Fruit fly (Drosophila melanogaster): ENCODE results near the gene Tsp66E.

The Tsp66E gene

dm6 chr3L:8966324-8967011, 54.2 kb downstream of the Tsp66E start, which contains the start of the genes CG5653 and CG5021 (continued):
- TF ChIP-seq CG4360 (GFP tag; IDR thresholded peaks at IDR 0.05) (peak; percentile 81), TFAM (GFP tag; optimal IDR thresholded peaks at IDR 0.05) (no peak), CG10654 (GFP tag; optimal IDR thresholded peaks at IDR 0.05) (no peak), otp (GFP tag; IDR thresholded peaks at IDR 0.05) (no peak)

- no peak for TF ChIP-seq CG13894 (tag; optimal IDR thresholded peaks at IDR 0.05)
- TF ChIP-seq crp (GFP tag; optimal IDR thresholded peaks at IDR 0.05) = peak in 1 of 2 experiments; percentile 7
- peak; percentile 47 for TF ChIP-seq HmgZ (tag; optimal IDR thresholded peaks at IDR 0.05)
- TF ChIP-seq pzg (GFP tag; optimal IDR thresholded peaks at IDR 0.05) = peak; percentile 71
- no peak for TF ChIP-seq dysf (GFP tag; IDR thresholded peaks at IDR 0.05)
- TF ChIP-seq vvl (GFP tag; IDR thresholded peaks at IDR 0.05) = 0 out of 2 replicates have a peak, but pooled peaks have one; percentile 19
- TF ChIP-seq CG14667 (GFP tag; IDR thresholded peaks at IDR 0.05) = no peak
- TF ChIP-seq Ets97D (GFP tag; optimal IDR thresholded peaks at IDR 0.05) = peak; percentile 82
- TF ChIP-seq chinmo (GFP tag; IDR thresholded peaks at IDR 0.05; ENCODE audit: partially characterized antibody) = 0 out of 4 replicates have a peak, but pooled peaks have one; percentile 25
- peak; percentile 53 for TF ChIP-seq CG13287 (GFP tag; IDR thresholded peaks at IDR 0.05; ENCODE audit: partially characterized antibody)
- peak; percentile 20 for TF ChIP-seq nmo (GFP tag; optimal IDR thresholded peaks at IDR 0.05)
- TF ChIP-seq MESR4 (GFP tag; optimal IDR thresholded peaks at IDR 0.05) = peak; percentile 44
- peak; percentile 6 for TF ChIP-seq CG11398 (GFP tag; optimal IDR thresholded peaks at IDR 0.05)
- TF ChIP-seq CG4328 (GFP tag; optimal IDR thresholded peaks at IDR 0.05) = no peak
- TF ChIP-seq org-1 (GFP tag; optimal IDR thresholded peaks at IDR 0.05) = no peak
- TF ChIP-seq Sry-δ (GFP tag; optimal IDR thresholded peaks at IDR 0.05) = no peak
- TF ChIP-seq Tbp (GFP tag; optimal IDR thresholded peaks at IDR 0.05) = no peak
- peak; percentile 32 for TF ChIP-seq CG10462 (GFP tag; optimal IDR thresholded peaks at IDR 0.05)
- peak; percentile 34; the same call in 1 of the 3 replicates for TF ChIP-seq row (GFP tag; IDR thresholded peaks at IDR 0.05)
- peak; percentile 37; the same call in 1 of the 4 replicates for TF ChIP-seq Dll (GFP tag; IDR thresholded peaks at IDR 0.05; ENCODE audit: partially characterized antibody)
- no peak for TF ChIP-seq corto (GFP tag; optimal IDR thresholded peaks at IDR 0.05)
- peak; percentile 38 for TF ChIP-seq YL-1 (GFP tag; optimal IDR thresholded peaks at IDR 0.05)
- no peak for TF ChIP-seq CG18476 (GFP tag; optimal IDR thresholded peaks at IDR 0.05)
- TF ChIP-seq Med (GFP tag) = peak; percentile 81
- peak; percentile 12 for TF ChIP-seq CG7987 (GFP tag; optimal IDR thresholded peaks at IDR 0.05)
- 0 out of 3 replicates have a peak, but pooled peaks have one; percentile 14 for TF ChIP-seq CG34422 (GFP tag; IDR thresholded peaks at IDR 0.05)
- TF ChIP-seq Stat92E (GFP tag; optimal IDR thresholded peaks at IDR 0.05) = no peak
- TF ChIP-seq E2f2 (GFP tag; IDR thresholded peaks at IDR 0.05) = peak; percentile 68
- peak; percentile 83 for TF ChIP-seq gfzf (GFP tag; optimal IDR thresholded peaks at IDR 0.05)
- TF ChIP-seq sna (GFP tag; IDR thresholded peaks at IDR 0.05; ENCODE audit: partially characterized antibody) = 0 out of 2 replicates have a peak, but pooled peaks have one; percentile 31
- peak; percentile 52 for TF ChIP-seq psq (GFP tag; optimal IDR thresholded peaks at IDR 0.05)
- TF ChIP-seq Ada2b (GFP tag; IDR thresholded peaks at IDR 0.05) = no peak
- TF ChIP-seq trem (tag; optimal IDR thresholded peaks at IDR 0.05) = peak; percentile 2
- no peak for TF ChIP-seq gcm2 (GFP tag; optimal IDR thresholded peaks at IDR 0.05)
- TF ChIP-seq CTCF (GFP tag; optimal IDR thresholded peaks at IDR 0.05) = peak; percentile 13
- no peak for TF ChIP-seq CG13624 (GFP tag; optimal IDR thresholded peaks at IDR 0.05)
- peak; percentile 7 for TF ChIP-seq CG17912 (GFP tag; optimal IDR thresholded peaks at IDR 0.05)
- peak; percentile 35 for TF ChIP-seq CG4617 (GFP tag; optimal IDR thresholded peaks at IDR 0.05; ENCODE audit: borderline replicate concordance)
- TF ChIP-seq Scr (GFP tag; IDR thresholded peaks at IDR 0.05; ENCODE audit: partially characterized antibody) = peak; percentile 24
- TF ChIP-seq crol (GFP tag; IDR thresholded peaks at IDR 0.05) = peak; percentile 63; the same call in 1 of the 2 replicates
- TF ChIP-seq NC2β (GFP tag; optimal IDR thresholded peaks at IDR 0.05) = peak; percentile 11
- no peak for TF ChIP-seq CG3995 (GFP tag; optimal IDR thresholded peaks at IDR 0.05)
- TF ChIP-seq Dp (GFP tag; optimal IDR thresholded peaks at IDR 0.05) = peak; percentile 65
- no peak for TF ChIP-seq klu (GFP tag; IDR thresholded peaks at IDR 0.05)
Measured at dm6 chr3L:8968437-8968836, 56.1 kb downstream of the Tsp66E start, which contains the start of gene CG5026. CG5026 (plus strand) TSS chr3L:8968528.
